Fruit fly (Drosophila melanogaster) whole organism, embryonic: ENCODE measurements around the gene PIG-B.
A peak's percentile ranks its signal among the peaks of the same experiment; 100 is the strongest.

ENCODE experiments used
- CG10209 ChIP-seq: fragments of 200-800 bp; sonication (Bioruptor generic); optimal IDR thresholded peaks from 3 replicates; lab custom pipeline; 2017; ENCODE audit warnings: missing biosample characterization, mild to moderate bottlenecking, missing genetic modification characterization, missing genetic modification reagents
- CG10267 ChIP-seq: fragments of 200-800 bp; sonication (Bioruptor generic); optimal IDR thresholded peaks from 2 replicates; lab custom pipeline; 2018; ENCODE audit warnings: missing biosample characterization, mild to moderate bottlenecking, missing genetic modification characterization, moderate library complexity
- CG12219 ChIP-seq: fragments of 200-800 bp; sonication (Bioruptor generic); optimal IDR thresholded peaks from 3 replicates; lab custom pipeline; 2018; ENCODE audit warnings: missing biosample characterization, mild to moderate bottlenecking, missing genetic modification characterization
- CG12769 ChIP-seq: fragments of 200-800 bp; sonication (Bioruptor generic); optimal IDR thresholded peaks from 2 replicates; lab custom pipeline; 2019; ENCODE audit warnings: missing biosample characterization, mild to moderate bottlenecking, missing genetic modification characterization, moderate library complexity
- CG13894 ChIP-seq: fragments of 200-800 bp; sonication (Bioruptor generic); optimal IDR thresholded peaks from 3 replicates; lab custom pipeline; 2018; ENCODE audit warnings: missing biosample characterization, mild to moderate bottlenecking, missing genetic modification characterization, moderate library complexity
- CG1602 ChIP-seq: fragments of 200-800 bp; sonication (Bioruptor generic); optimal IDR thresholded peaks from 3 replicates; lab custom pipeline; 2016; ENCODE audit warnings: missing biosample characterization, missing genetic modification characterization
- CG1647 ChIP-seq: fragments of 200-800 bp; sonication (Bioruptor generic); optimal IDR thresholded peaks from 3 replicates; lab custom pipeline; 2016; ENCODE audit warnings: missing biosample characterization, missing genetic modification characterization
- CG18764 ChIP-seq: fragments of 200-800 bp; sonication (Bioruptor generic); optimal IDR thresholded peaks from 3 replicates; lab custom pipeline; 2016; ENCODE audit warnings: missing biosample characterization, missing genetic modification characterization
- CG31388 ChIP-seq: fragments of 200-800 bp; sonication (Bioruptor generic); optimal IDR thresholded peaks from 2 replicates; lab custom pipeline; 2016; ENCODE audit warnings: missing biosample characterization, missing genetic modification characterization
- CG4820 ChIP-seq: fragments of 200-800 bp; sonication (Bioruptor generic); optimal IDR thresholded peaks from 3 replicates; lab custom pipeline; 2016; ENCODE audit warnings: missing biosample characterization, missing genetic modification characterization
- CG6654 ChIP-seq: fragments of 200-800 bp; sonication (Bioruptor generic); optimal IDR thresholded peaks from 2 replicates; lab custom pipeline; 2017; ENCODE audit warnings: missing biosample characterization, mild to moderate bottlenecking, missing genetic modification characterization
- CG9932 ChIP-seq: fragments of 200-800 bp; sonication (Bioruptor generic); IDR thresholded peaks from 2 replicates; pipeline ENCODE4 v1.3.6; 2022; ENCODE audit warnings: missing biosample characterization, missing genetic modification characterization
- CkIIα-i1 ChIP-seq: fragments of 200-800 bp; sonication (Bioruptor generic); IDR thresholded peaks from 2 replicates; pipeline ENCODE4 v1.3.6; 2022; ENCODE audit warnings: missing biosample characterization, missing genetic modification characterization
- CoRest ChIP-seq: fragments of 200-800 bp; sonication (Bioruptor generic); optimal IDR thresholded peaks from 3 replicates; lab custom pipeline; 2018; ENCODE audit warnings: missing biosample characterization, mild to moderate bottlenecking, missing genetic modification characterization, moderate library complexity
- D ChIP-seq, 2 experiments: fragments of 200-800 bp in 1 of 2; fragments of >200 bp in 1 of 2; sonication (Bioruptor generic) in 1 of 2; optimal IDR thresholded peaks; 2 replicates in 1 of 2; 3 replicates in 1 of 2; lab custom pipeline; 2017; ENCODE audit warnings: mild to moderate bottlenecking in 1 of 2, missing biosample characterization in 1 of 2, missing genetic modification characterization in 1 of 2, missing genetic modification reagents in 1 of 2
- D19A ChIP-seq: fragments of 200-800 bp; optimal IDR thresholded peaks from 3 replicates; lab custom pipeline; 2019; ENCODE audit warnings: missing biosample characterization, mild to moderate bottlenecking, missing genetic modification characterization, moderate library complexity
- Deaf1 ChIP-seq: fragments of 200-800 bp; optimal IDR thresholded peaks from 3 replicates; lab custom pipeline; 2019; ENCODE audit warnings: missing biosample characterization, mild to moderate bottlenecking, missing genetic modification characterization, moderate library complexity
- Dek ChIP-seq: fragments of 200-800 bp; sonication (Bioruptor generic); optimal IDR thresholded peaks from 3 replicates; lab custom pipeline; 2019; ENCODE audit warnings: missing biosample characterization, mild to moderate bottlenecking, missing genetic modification characterization, moderate library complexity
- Doc2 ChIP-seq: fragments of 200-800 bp; sonication (Bioruptor generic); IDR thresholded peaks from 2 replicates; pipeline ENCODE4 v1.3.6; 2022; ENCODE audit warnings: missing biosample characterization, missing genetic modification characterization
- Gug ChIP-seq: fragments of 200-800 bp; sonication (Bioruptor generic); IDR thresholded peaks from 4 replicates; pipeline ENCODE4 v1.3.6; 2022; ENCODE audit warnings: missing biosample characterization, missing genetic modification characterization
- Med ChIP-seq: fragments of 200-800 bp; sonication (Bioruptor generic); peaks from one replicate; lab custom pipeline; 2016; ENCODE audit warnings: missing biosample characterization, missing genetic modification characterization, mild to moderate bottlenecking, inconsistent platforms, moderate library complexity
- NK7.1 ChIP-seq: fragments of 200-800 bp; sonication (Bioruptor generic); optimal IDR thresholded peaks from 3 replicates; lab custom pipeline; 2016; ENCODE audit warnings: missing biosample characterization, missing genetic modification characterization
- Oli ChIP-seq: fragments of 200-800 bp; sonication (Bioruptor generic); optimal IDR thresholded peaks from 2 replicates; lab custom pipeline; 2018; ENCODE audit warnings: missing biosample characterization, mild to moderate bottlenecking, missing genetic modification characterization, moderate library complexity
- Opbp ChIP-seq: fragments of 200-800 bp; sonication (Bioruptor generic); IDR thresholded peaks from 3 replicates; pipeline ENCODE4 v1.3.6; 2022; ENCODE audit warnings: missing biosample characterization, missing genetic modification characterization; ENCODE audit not compliant: partially characterized antibody
- Ptx1 ChIP-seq: fragments of 200-800 bp; sonication (Bioruptor generic); IDR thresholded peaks from 2 replicates; pipeline ENCODE4 v1.3.6; 2022; ENCODE audit warnings: missing biosample characterization, missing genetic modification characterization
- Sox100B ChIP-seq: fragments of 200-800 bp; sonication (Bioruptor generic); optimal IDR thresholded peaks from 3 replicates; lab custom pipeline; 2018; ENCODE audit warnings: missing biosample characterization, mild to moderate bottlenecking, missing genetic modification characterization
- Spps ChIP-seq: fragments of 200-800 bp; sonication (Bioruptor generic); optimal IDR thresholded peaks from 2 replicates; lab custom pipeline; 2018; ENCODE audit warnings: missing biosample characterization, mild to moderate bottlenecking, missing genetic modification characterization
- Ssrp ChIP-seq: fragments of 200-800 bp; sonication (Bioruptor generic); optimal IDR thresholded peaks from 2 replicates; lab custom pipeline; 2018; ENCODE audit warnings: missing biosample characterization, mild to moderate bottlenecking, missing genetic modification characterization, moderate library complexity
- Trl ChIP-seq, 3 experiments: fragments of >200 bp in 2 of 3; fragments of 200-800 bp in 1 of 3; sonication (Bioruptor generic) in 1 of 3; optimal IDR thresholded peaks; 2 replicates in 1 of 3; 3 replicates in 2 of 3; lab custom pipeline; 2016 to 2017; ENCODE audit warnings: missing biosample characterization in 1 of 3, missing genetic modification characterization in 1 of 3
- Xrp1 ChIP-seq: fragments of 200-800 bp; sonication (Bioruptor generic); IDR thresholded peaks from 2 replicates; pipeline ENCODE4 v1.3.6; 2022; ENCODE audit warnings: missing biosample characterization, missing genetic modification characterization
- abd-A ChIP-seq: fragments of 200-800 bp; sonication (Bioruptor generic); optimal IDR thresholded peaks from 3 replicates; lab custom pipeline; 2019; ENCODE audit warnings: missing biosample characterization, mild to moderate bottlenecking, missing genetic modification characterization, moderate library complexity
- bsh ChIP-seq, 2 experiments: fragments of 200-800 bp; sonication (Bioruptor generic); optimal IDR thresholded peaks; 2 replicates each; lab custom pipeline; 2017 to 2018; ENCODE audit warnings: mild to moderate bottlenecking in 2 of 2, missing biosample characterization in 2 of 2, missing genetic modification characterization in 2 of 2, moderate library complexity in 1 of 2
- cato ChIP-seq: fragments of 200-800 bp; sonication (Bioruptor generic); optimal IDR thresholded peaks from 2 replicates; lab custom pipeline; 2016; ENCODE audit warnings: missing biosample characterization, missing genetic modification characterization, borderline replicate concordance
- chinmo ChIP-seq: fragments of 200-800 bp; sonication (Bioruptor generic); IDR thresholded peaks from 4 replicates; pipeline ENCODE4 v1.3.6; 2022; ENCODE audit warnings: missing biosample characterization, missing genetic modification characterization; ENCODE audit not compliant: partially characterized antibody
- ci ChIP-seq: fragments of 200-800 bp; sonication (Bioruptor generic); IDR thresholded peaks from 3 replicates; pipeline ENCODE4 v1.3.6; 2022; ENCODE audit warnings: missing biosample characterization, missing genetic modification characterization
- crc ChIP-seq: fragments of 200-800 bp; sonication (Bioruptor generic); optimal IDR thresholded peaks from 2 replicates; lab custom pipeline; 2016; ENCODE audit warnings: missing biosample characterization, missing genetic modification characterization
- ems ChIP-seq: fragments of 200-800 bp; sonication (Bioruptor generic); optimal IDR thresholded peaks from 3 replicates; lab custom pipeline; 2016; ENCODE audit warnings: missing biosample characterization, missing genetic modification characterization
- lab ChIP-seq: fragments of 200-800 bp; sonication (Bioruptor generic); optimal IDR thresholded peaks from 3 replicates; lab custom pipeline; 2017; ENCODE audit warnings: missing biosample characterization, missing genetic modification characterization, mild to moderate bottlenecking, moderate library complexity, missing genetic modification reagents
- mam ChIP-seq: fragments of 200-800 bp; sonication (Bioruptor generic); optimal IDR thresholded peaks from 3 replicates; lab custom pipeline; 2016; ENCODE audit warnings: missing biosample characterization, missing genetic modification characterization
- peb ChIP-seq: fragments of 200-800 bp; sonication (Bioruptor generic); IDR thresholded peaks from 2 replicates; pipeline ENCODE4 v1.3.6; 2022; ENCODE audit warnings: missing biosample characterization, missing genetic modification characterization
- pum ChIP-seq: fragments of 200-800 bp; sonication (Bioruptor generic); optimal IDR thresholded peaks from 2 replicates; lab custom pipeline; 2016; ENCODE audit warnings: missing biosample characterization, missing genetic modification characterization
- sc ChIP-seq, 3 experiments: fragments of >200 bp in 2 of 3; fragments of 200-800 bp in 1 of 3; sonication (Bioruptor generic) in 1 of 3; optimal IDR thresholded peaks; 2 replicates in 2 of 3; 3 replicates in 1 of 3; lab custom pipeline; 2017; ENCODE audit warnings: mild to moderate bottlenecking in 1 of 3, missing biosample characterization in 1 of 3, missing genetic modification characterization in 1 of 3, missing genetic modification reagents in 1 of 3
- scrt ChIP-seq: fragments of 200-800 bp; sonication (Bioruptor generic); optimal IDR thresholded peaks from 2 replicates; lab custom pipeline; 2018; ENCODE audit warnings: missing biosample characterization, mild to moderate bottlenecking, missing genetic modification characterization, moderate library complexity
- sd ChIP-seq: fragments of 200-800 bp; sonication (Bioruptor generic); optimal IDR thresholded peaks from 3 replicates; lab custom pipeline; 2018; ENCODE audit warnings: missing biosample characterization, mild to moderate bottlenecking, missing genetic modification characterization, moderate library complexity
- sisA ChIP-seq: fragments of 200-800 bp; sonication (Bioruptor generic); IDR thresholded peaks from 2 replicates; pipeline ENCODE4 v1.3.6; 2022; ENCODE audit warnings: missing biosample characterization, missing genetic modification characterization
- slp2 ChIP-seq: fragments of 200-800 bp; sonication (Bioruptor generic); optimal IDR thresholded peaks from 2 replicates; lab custom pipeline; 2016; ENCODE audit warnings: missing biosample characterization, missing genetic modification characterization
- vvl ChIP-seq: fragments of 200-800 bp; sonication (Bioruptor generic); IDR thresholded peaks from 2 replicates; pipeline ENCODE4 v1.3.6; 2022; ENCODE audit warnings: missing biosample characterization, missing genetic modification characterization

PIG-B gene

DNA sequence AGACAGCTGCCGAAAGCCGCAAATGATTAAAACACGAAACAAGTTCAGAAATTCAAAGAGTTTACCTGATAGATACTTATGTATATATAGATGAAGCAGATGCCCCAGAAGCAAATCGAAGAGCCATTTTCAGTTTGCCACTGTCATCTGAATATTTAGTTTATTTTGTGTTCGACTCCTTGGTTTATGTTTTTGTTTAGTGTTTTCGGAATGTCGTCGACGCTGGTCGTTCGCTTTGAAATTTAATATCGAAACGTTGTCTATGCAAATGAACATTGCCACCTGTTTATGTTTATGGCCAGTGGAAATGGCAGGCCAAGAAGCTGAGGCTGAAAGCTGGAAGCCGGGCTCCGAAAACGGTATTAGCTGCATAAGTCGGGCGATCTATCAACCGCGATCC is 40.0 kb downstream of the PIG-B start:
- peak; percentile 75 for TF ChIP-seq sd (tag; lab: Kevin White, UChicago)
- peak; percentile 76 for TF ChIP-seq abd-A (tag; lab: Kevin White, UChicago)
- 0 out of 4 replicates have a peak, but pooled peaks have one; percentile 67 for TF ChIP-seq chinmo (GFP tag; lab: Robert Waterston, UW)
- TF ChIP-seq vvl (GFP tag; lab: Robert Waterston, UW), result peak; percentile 63; the same call in 1 of the 2 replicates
- TF ChIP-seq CG31388, result no peak
- no peak for TF ChIP-seq cato
- TF ChIP-seq CG13894, result peak; percentile 64
- TF ChIP-seq peb (GFP tag; lab: Robert Waterston, UW), result no peak
- no peak for TF ChIP-seq CG1602 (GFP tag; lab: Kevin White, UChicago)
- TF ChIP-seq Med (GFP tag; lab: Kevin White, UChicago), result no peak
- no peak for TF ChIP-seq mam (GFP tag; lab: Kevin White, UChicago)
- peak; percentile 58 for TF ChIP-seq CG12769 (tag; lab: Kevin White, UChicago)

- no peak for TF ChIP-seq Doc2
- TF ChIP-seq CG12219 (GFP tag; lab: Kevin White, UChicago), result peak; percentile 27
- TF ChIP-seq CG1647, result peak; percentile 2
- no peak for TF ChIP-seq CG18764 (GFP tag; lab: Kevin White, UChicago)
- no peak for TF ChIP-seq Spps (tag; lab: Kevin White, UChicago)
- TF ChIP-seq CG9932, result peak; percentile 47; the same call in 1 of the 2 replicates
- TF ChIP-seq D19A (tag; lab: Kevin White, UChicago), result peak; percentile 42
- peak; percentile 50 for TF ChIP-seq CG13894
- no peak for TF ChIP-seq Trl (optimal IDR thresholded peaks at IDR 0.05; lab: Kevin White, UChicago)
- TF ChIP-seq Trl (GFP tag; optimal IDR thresholded peaks at IDR 0.05; lab: Kevin White, UChicago), result peak; percentile 4
- no peak for TF ChIP-seq NK7.1 (GFP tag; lab: Kevin White, UChicago)
- no peak for TF ChIP-seq slp2
- peak; percentile 34 for TF ChIP-seq CG4820 (GFP tag; lab: Kevin White, UChicago)
- TF ChIP-seq sisA, result peak; percentile 45; the same call in 1 of the 2 replicates
- no peak for TF ChIP-seq scrt (GFP tag; lab: Kevin White, UChicago)
- no peak for TF ChIP-seq CkIIα-i1 (GFP tag; lab: Robert Waterston, UW)
- TF ChIP-seq lab (GFP tag; lab: Kevin White, UChicago), result peak; percentile 24
- TF ChIP-seq ems (GFP tag; lab: Kevin White, UChicago), result no peak
- TF ChIP-seq Deaf1, result no peak
- TF ChIP-seq Gug, result 0 out of 4 replicates have a peak, but pooled peaks have one; percentile 11
- peak; percentile 0 for TF ChIP-seq CG6654
- TF ChIP-seq D (optimal IDR thresholded peaks at IDR 0.05; lab: Kevin White, UChicago), result no peak
- TF ChIP-seq D (GFP tag; optimal IDR thresholded peaks at IDR 0.05; lab: Kevin White, UChicago), result peak; percentile 46
- peak; percentile 69; the same call in 1 of the 2 replicates for TF ChIP-seq Xrp1 (GFP tag; lab: Robert Waterston, UW)
- TF ChIP-seq bsh (GFP tag; optimal IDR thresholded peaks at IDR 0.05; lab: Kevin White, UChicago), result peak in 1 of 2 experiments; percentile 76
- peak; percentile 45 for TF ChIP-seq Ssrp
- TF ChIP-seq Oli (tag; lab: Kevin White, UChicago), result peak; percentile 41
- TF ChIP-seq Sox100B (GFP tag; lab: Kevin White, UChicago), result peak; percentile 7
- TF ChIP-seq Ptx1 (GFP tag; lab: Robert Waterston, UW), result 0 out of 2 replicates have a peak, but pooled peaks have one; percentile 27
- TF ChIP-seq Opbp (GFP tag; lab: Robert Waterston, UW), result no peak
- no peak for TF ChIP-seq sc (optimal IDR thresholded peaks at IDR 0.05; lab: Kevin White, UChicago)
- peak; percentile 1 for TF ChIP-seq sc (GFP tag; optimal IDR thresholded peaks at IDR 0.05; lab: Kevin White, UChicago)
- peak; percentile 48 for TF ChIP-seq CG10267 (tag; lab: Kevin White, UChicago)
- TF ChIP-seq CoRest (tag; lab: Kevin White, UChicago), result peak; percentile 41
- TF ChIP-seq Dek (tag; lab: Kevin White, UChicago), result no peak
- TF ChIP-seq pum (GFP tag; lab: Kevin White, UChicago), result peak; percentile 2
- peak; percentile 47; the same call in 1 of the 3 replicates for TF ChIP-seq ci (GFP tag; lab: Robert Waterston, UW)
- peak; percentile 30 for TF ChIP-seq CG10209 (GFP tag; lab: Kevin White, UChicago)
- TF ChIP-seq crc (GFP tag; lab: Kevin White, UChicago), result no peak
Observed at dm6 chr3L:3851847-3852246, 40.8 kb downstream of the PIG-B start.
